Worm (Caenorhabditis elegans) whole organism, young adult: ENCODE results near the gene F17C11.22.

Experiments used
- B0261.1 ChIP-seq: sonication (generic microtip); optimal IDR thresholded peaks from 2 replicates; lab custom pipeline; 2016; ENCODE audit warnings: mild to moderate bottlenecking, missing genetic modification characterization, moderate library complexity, missing compliant biosample characterization
- C17E4.6 ChIP-seq: fragments of 200-800 bp; sonication (Bioruptor generic); IDR thresholded peaks from 2 replicates; pipeline ENCODE4 v1.3.6; 2022; ENCODE audit warnings: missing genetic modification reagents, missing genetic modification characterization, missing compliant biosample characterization
- D2030.7 ChIP-seq: fragments of 200-800 bp; sonication (Bioruptor generic); IDR thresholded peaks from 2 replicates; pipeline ENCODE4 v1.3.6; 2022; ENCODE audit warnings: missing genetic modification reagents, missing genetic modification characterization, missing compliant biosample characterization
- F10E7.11 ChIP-seq: sonication (generic microtip); optimal IDR thresholded peaks from 2 replicates; lab custom pipeline; 2017; ENCODE audit warnings: mild to moderate bottlenecking, missing genetic modification characterization, moderate library complexity, missing compliant biosample characterization
- F23B12.7 ChIP-seq: sonication (generic microtip); optimal IDR thresholded peaks from 2 replicates; lab custom pipeline; 2017; ENCODE audit warnings: missing genetic modification characterization, mild to moderate bottlenecking, missing compliant biosample characterization, antibody characterized with exemption, moderate library complexity; ENCODE audit not compliant: insufficient read depth
- F57A8.1 ChIP-seq: fragments of 200-800 bp; sonication (Bioruptor generic); optimal IDR thresholded peaks from 2 replicates; lab custom pipeline; 2018; ENCODE audit warnings: mild to moderate bottlenecking, missing genetic modification characterization, moderate library complexity, missing compliant biosample characterization
- K12H6.12 ChIP-seq: fragments of 200-800 bp; sonication (Bioruptor generic); optimal IDR thresholded peaks from 2 replicates; lab custom pipeline; 2018; ENCODE audit warnings: mild to moderate bottlenecking, missing genetic modification characterization, missing compliant biosample characterization
- T26A5.8 ChIP-seq: sonication (generic microtip); optimal IDR thresholded peaks from 2 replicates; lab custom pipeline; 2016; ENCODE audit warnings: missing genetic modification characterization, missing compliant biosample characterization
- Y53F4B.3 ChIP-seq: fragments of 200-800 bp; sonication (Bioruptor generic); IDR thresholded peaks from 2 replicates; pipeline ENCODE4 v1.3.6; 2022; ENCODE audit warnings: missing genetic modification reagents, missing genetic modification characterization, missing compliant biosample characterization
- Y53G8AR.9 ChIP-seq: fragments of 200-800 bp; sonication (Bioruptor generic); conservative IDR thresholded peaks from 2 replicates; pipeline ENCODE4 v1.3.6; 2022; ENCODE audit warnings: missing genetic modification reagents, missing genetic modification characterization, missing compliant biosample characterization
- Y56A3A.18 ChIP-seq: fragments of 200-800 bp; sonication (Bioruptor generic); IDR thresholded peaks from 2 replicates; pipeline ENCODE4 v1.3.6; 2022; ENCODE audit warnings: missing genetic modification reagents, missing genetic modification characterization, missing compliant biosample characterization
- Y67H2A.10 ChIP-seq: fragments of 200-800 bp; sonication (Bioruptor generic); conservative IDR thresholded peaks from 2 replicates; pipeline ENCODE4 v1.3.6; 2022; ENCODE audit warnings: missing genetic modification reagents, missing genetic modification characterization, missing compliant biosample characterization
- akir-1 ChIP-seq: fragments of 200-800 bp; sonication (Bioruptor generic); optimal IDR thresholded peaks from 2 replicates; lab custom pipeline; 2018; ENCODE audit warnings: mild to moderate bottlenecking, missing genetic modification characterization, moderate library complexity, missing compliant biosample characterization
- ama-1 ChIP-seq, 3 experiments: fragments of 150-350 bp in 1 of 3; sonication (generic microtip) in 2 of 3; optimal IDR thresholded peaks; 2 replicates each; lab custom pipeline; 2014 to 2018; ENCODE audit warnings: missing biosample characterization in 2 of 3, missing genetic modification characterization in 2 of 3, missing genetic modification reagents in 2 of 3
- aptf-3 ChIP-seq: fragments of 200-800 bp; sonication (Bioruptor generic); IDR thresholded peaks from 2 replicates; pipeline ENCODE4 v1.3.6; 2022; ENCODE audit warnings: missing genetic modification characterization, missing compliant biosample characterization
- attf-3 ChIP-seq: fragments of 200-800 bp; sonication (Bioruptor generic); conservative IDR thresholded peaks from 2 replicates; pipeline ENCODE4 v1.3.6; 2022; ENCODE audit warnings: missing genetic modification reagents, missing genetic modification characterization, missing compliant biosample characterization
- attf-6 ChIP-seq: fragments of 200-800 bp; sonication (Bioruptor generic); IDR thresholded peaks from 2 replicates; pipeline ENCODE4 v1.3.6; 2022; ENCODE audit warnings: missing genetic modification reagents, missing genetic modification characterization, missing compliant biosample characterization
- ccch-3 ChIP-seq: fragments of 200-800 bp; sonication (Bioruptor generic); optimal IDR thresholded peaks from 2 replicates; lab custom pipeline; 2018; ENCODE audit warnings: mild to moderate bottlenecking, missing genetic modification characterization, missing compliant biosample characterization
- ceh-100 ChIP-seq: fragments of 200-800 bp; sonication (Bioruptor generic); IDR thresholded peaks from 2 replicates; pipeline ENCODE4 v1.3.6; 2022; ENCODE audit warnings: missing genetic modification reagents, missing genetic modification characterization, missing compliant biosample characterization
- ceh-27 ChIP-seq: fragments of 200-800 bp; sonication (Bioruptor generic); optimal IDR thresholded peaks from 2 replicates; lab custom pipeline; 2018; ENCODE audit warnings: mild to moderate bottlenecking, missing genetic modification characterization, moderate library complexity, missing compliant biosample characterization
- ceh-91 ChIP-seq: fragments of 200-800 bp; sonication (Bioruptor generic); IDR thresholded peaks from 2 replicates; pipeline ENCODE4 v1.3.6; 2022; ENCODE audit warnings: missing genetic modification reagents, missing genetic modification characterization, missing compliant biosample characterization
- chd-7 ChIP-seq: sonication (generic microtip); optimal IDR thresholded peaks from 2 replicates; lab custom pipeline; 2016; ENCODE audit warnings: mild to moderate bottlenecking, missing genetic modification characterization, moderate library complexity, missing compliant biosample characterization
- egl-18 ChIP-seq: fragments of 200-800 bp; sonication (Bioruptor generic); IDR thresholded peaks from 2 replicates; pipeline ENCODE4 v1.3.6; 2022; ENCODE audit warnings: missing genetic modification reagents, missing genetic modification characterization, missing compliant biosample characterization
- fkh-3 ChIP-seq: sonication (generic microtip); optimal IDR thresholded peaks from 2 replicates; lab custom pipeline; 2016; ENCODE audit warnings: mild to moderate bottlenecking, missing genetic modification characterization, missing compliant biosample characterization
- him-1 ChIP-seq: sonication (generic microtip); optimal IDR thresholded peaks from 2 replicates; lab custom pipeline; 2016; ENCODE audit warnings: missing genotype, missing genetic modification reagents, missing genetic modification characterization, missing compliant biosample characterization
- hlh-12 ChIP-seq: sonication (generic microtip); optimal IDR thresholded peaks from 2 replicates; lab custom pipeline; 2016; ENCODE audit warnings: missing genetic modification characterization, missing compliant biosample characterization
- hlh-26 ChIP-seq: fragments of 200-800 bp; sonication (Bioruptor generic); conservative IDR thresholded peaks from 2 replicates; pipeline ENCODE4 v1.3.6; 2022; ENCODE audit warnings: missing genetic modification reagents, missing genetic modification characterization, missing compliant biosample characterization
- hmg-20 ChIP-seq: fragments of 200-800 bp; sonication (Bioruptor generic); IDR thresholded peaks from 2 replicates; pipeline ENCODE4 v1.3.6; 2022; ENCODE audit warnings: missing genetic modification reagents, missing genetic modification characterization, missing compliant biosample characterization
- lin-35 ChIP-seq, 3 experiments: fragments of 150-350 bp in 2 of 3; sonication (generic microtip) in 1 of 3; optimal IDR thresholded peaks; 2 replicates each; lab custom pipeline; 2014 to 2018; ENCODE audit warnings: missing biosample characterization in 3 of 3, missing genetic modification characterization in 3 of 3, missing genetic modification reagents in 3 of 3
- mxl-1 ChIP-seq: sonication (generic microtip); optimal IDR thresholded peaks from 2 replicates; lab custom pipeline; 2016; ENCODE audit warnings: missing genetic modification characterization, missing compliant biosample characterization
- nfya-2 ChIP-seq: fragments of 200-800 bp; sonication (Bioruptor generic); IDR thresholded peaks from 2 replicates; pipeline ENCODE4 v1.3.6; 2022; ENCODE audit warnings: missing genetic modification reagents, missing genetic modification characterization, missing compliant biosample characterization
- nfyb-1 ChIP-seq: fragments of 200-800 bp; sonication (Bioruptor generic); IDR thresholded peaks from 2 replicates; pipeline ENCODE4 v1.3.6; 2022; ENCODE audit warnings: missing genetic modification reagents, missing genetic modification characterization, missing compliant biosample characterization
- nhr-80 ChIP-seq: sonication (generic microtip); optimal IDR thresholded peaks from 2 replicates; lab custom pipeline; 2016; ENCODE audit warnings: missing genetic modification characterization, missing compliant biosample characterization
- nhr-90 ChIP-seq: sonication (generic microtip); optimal IDR thresholded peaks from 2 replicates; lab custom pipeline; 2016; ENCODE audit warnings: missing genotype, mild to moderate bottlenecking, missing genetic modification characterization, missing compliant biosample characterization
- rcor-1 ChIP-seq: fragments of 200-800 bp; sonication (Bioruptor generic); IDR thresholded peaks from 2 replicates; pipeline ENCODE4 v1.3.6; 2022; ENCODE audit warnings: missing genetic modification reagents, missing genetic modification characterization, missing compliant biosample characterization
- rec-8 ChIP-seq, 2 experiments: sonication (generic microtip); optimal IDR thresholded peaks; 2 replicates each; lab custom pipeline; 2016; ENCODE audit warnings: mild to moderate bottlenecking in 2 of 2, missing genetic modification characterization in 2 of 2, missing genetic modification reagents in 2 of 2, missing genotype in 2 of 2, missing biosample characterization in 1 of 2, missing compliant biosample characterization in 1 of 2, moderate library complexity in 1 of 2
- sdz-38 ChIP-seq: sonication (generic microtip); optimal IDR thresholded peaks from 2 replicates; lab custom pipeline; 2016; ENCODE audit warnings: missing genotype, missing genetic modification characterization, missing compliant biosample characterization
- sea-2 ChIP-seq: fragments of 200-800 bp; sonication (Bioruptor generic); IDR thresholded peaks from 2 replicates; pipeline ENCODE4 v1.3.6; 2022; ENCODE audit warnings: missing genetic modification characterization, missing compliant biosample characterization
- snpc-1.1 ChIP-seq: sonication (generic microtip); optimal IDR thresholded peaks from 2 replicates; lab custom pipeline; 2017; ENCODE audit warnings: missing genetic modification characterization, mild to moderate bottlenecking, missing compliant biosample characterization, antibody characterized with exemption, moderate library complexity, missing genotype, missing genetic modification reagents; ENCODE audit not compliant: insufficient read depth
- snpc-1.3 ChIP-seq: sonication (generic microtip); optimal IDR thresholded peaks from 2 replicates; lab custom pipeline; 2017; ENCODE audit warnings: missing genetic modification characterization, mild to moderate bottlenecking, missing compliant biosample characterization, antibody characterized with exemption, moderate library complexity, missing genotype, missing genetic modification reagents; ENCODE audit not compliant: insufficient read depth
- tlf-1 ChIP-seq: fragments of 200-800 bp; sonication (Bioruptor generic); optimal IDR thresholded peaks from 2 replicates; lab custom pipeline; 2018; ENCODE audit warnings: mild to moderate bottlenecking, missing genetic modification characterization, missing compliant biosample characterization
- unc-130 ChIP-seq: sonication (generic microtip); optimal IDR thresholded peaks from 2 replicates; lab custom pipeline; 2016; ENCODE audit warnings: missing genetic modification reagents, missing genetic modification characterization, missing compliant biosample characterization
- unc-62 ChIP-seq: fragments of 150-350 bp; optimal IDR thresholded peaks from 2 replicates; lab custom pipeline; 2014; ENCODE audit warnings: missing biosample characterization, missing genetic modification reagents, missing genetic modification characterization
- zim-3 ChIP-seq: sonication (generic microtip); optimal IDR thresholded peaks from 2 replicates; lab custom pipeline; 2017; ENCODE audit warnings: mild to moderate bottlenecking, missing genetic modification characterization, moderate library complexity, missing compliant biosample characterization
- ztf-22 ChIP-seq: fragments of 200-800 bp; sonication (Bioruptor generic); optimal IDR thresholded peaks from 2 replicates; lab custom pipeline; 2018; ENCODE audit warnings: mild to moderate bottlenecking, missing genetic modification characterization, moderate library complexity, missing compliant biosample characterization
- ztf-25 ChIP-seq: fragments of 200-800 bp; sonication (Bioruptor generic); IDR thresholded peaks from 2 replicates; pipeline ENCODE4 v1.3.6; 2022; ENCODE audit warnings: missing genetic modification reagents, missing genetic modification characterization, missing compliant biosample characterization
- ztf-28 ChIP-seq: fragments of 200-800 bp; sonication (Bioruptor generic); IDR thresholded peaks from 2 replicates; pipeline ENCODE4 v1.3.6; 2022; ENCODE audit warnings: missing genetic modification reagents, missing genetic modification characterization, missing compliant biosample characterization
- ztf-3 ChIP-seq: fragments of 200-800 bp; sonication (Bioruptor generic); optimal IDR thresholded peaks from 2 replicates; lab custom pipeline; 2018; ENCODE audit warnings: mild to moderate bottlenecking, missing genetic modification characterization, missing compliant biosample characterization

Gene F17C11.22

ce11 chrV:10965501-10965900 is 4.5 kb downstream of the F17C11.22 start, which contains the start of the genes ctf-4 and eef-1G (continued):
- TF ChIP-seq him-1 (tag; lab: Kevin White, UChicago) (peak; percentile 8), nfya-2 (no peak), T26A5.8 (tag; lab: Kevin White, UChicago) (no peak), ceh-100 (GFP tag; lab: Robert Waterston, UW) (peak; percentile 77), attf-3 (peak; percentile 75), Y53F4B.3 (no peak), attf-6 (GFP tag; lab: Robert Waterston, UW) (no peak), ztf-28 (GFP tag; lab: Robert Waterston, UW) (no peak), C17E4.6 (GFP tag; lab: Robert Waterston, UW) (peak; percentile 54; the same call in 1 of the 2 replicates), ztf-3 (GFP tag; lab: Kevin White, UChicago) (peak; percentile 36), aptf-3 (no peak), mxl-1 (tag; lab: Kevin White, UChicago) (no peak), F57A8.1 (GFP tag; lab: Kevin White, UChicago) (no peak), ceh-91 (GFP tag; lab: Robert Waterston, UW) (peak; percentile 83), sea-2 (GFP tag; lab: Robert Waterston, UW) (no peak), chd-7 (tag; lab: Kevin White, UChicago) (peak; percentile 85), ama-1 (optimal IDR thresholded peaks at IDR 0.05; lab: Kevin White, UChicago) (no peak), ama-1 (GFP tag; optimal IDR thresholded peaks at IDR 0.05; lab: Kevin White, UChicago) (no peak), rcor-1 (GFP tag; lab: Robert Waterston, UW) (peak; percentile 94), Y67H2A.10 (0 out of 2 replicates have a peak, but pooled peaks have one; percentile 32), ztf-25 (GFP tag; lab: Robert Waterston, UW) (no peak), Y53G8AR.9 (GFP tag; lab: Robert Waterston, UW) (peak; percentile 95), B0261.1 (tag; lab: Kevin White, UChicago) (no peak), F10E7.11 (tag; lab: Kevin White, UChicago) (no peak), unc-62 (peak; percentile 40), nfyb-1 (peak; percentile 94), zim-3 (tag; lab: Kevin White, UChicago) (no peak), Y56A3A.18 (GFP tag; lab: Robert Waterston, UW) (0 out of 2 replicates have a peak, but pooled peaks have one; percentile 21), rec-8 (tag; optimal IDR thresholded peaks at IDR 0.05; lab: Kevin White, UChicago) (no peak), ceh-27 (GFP tag; lab: Kevin White, UChicago) (peak; percentile 93), nhr-80 (tag; lab: Kevin White, UChicago) (peak; percentile 97), D2030.7 (GFP tag; lab: Robert Waterston, UW) (peak; percentile 82), hmg-20 (GFP tag; lab: Robert Waterston, UW) (0 out of 2 replicates have a peak, but pooled peaks have one; percentile 49), tlf-1 (GFP tag; lab: Kevin White, UChicago) (peak; percentile 93), snpc-1.1 (tag; lab: Kevin White, UChicago) (peak; percentile 59), K12H6.12 (tag; lab: Kevin White, UChicago) (peak; percentile 85), egl-18 (GFP tag; lab: Robert Waterston, UW) (0 out of 2 replicates have a peak, but pooled peaks have one; percentile 52), unc-130 (GFP tag; lab: Kevin White, UChicago) (peak; percentile 77), sdz-38 (tag; lab: Kevin White, UChicago) (no peak), snpc-1.3 (tag; lab: Kevin White, UChicago) (peak; percentile 88), F23B12.7 (tag; lab: Kevin White, UChicago) (peak; percentile 97), lin-35 (GFP tag; optimal IDR thresholded peaks at IDR 0.05; lab: Kevin White, UChicago) (peak; percentile 26 to 96 (median 60)), akir-1 (GFP tag; lab: Kevin White, UChicago) (no peak), fkh-3 (no peak), hlh-12 (no peak), hlh-26 (GFP tag; lab: Robert Waterston, UW) (no peak), ztf-22 (GFP tag; lab: Kevin White, UChicago) (no peak), nhr-90 (tag; lab: Kevin White, UChicago) (peak; percentile 52), ccch-3 (no peak)
